Fruit fly (Drosophila melanogaster) whole organism, pupa: ENCODE data around the gene TyrRS.

Experiments
- CG12605 ChIP-seq: fragments of 200-800 bp; sonication (Bioruptor generic); IDR thresholded peaks from 2 replicates; pipeline ENCODE4 v1.3.6; 2022; ENCODE audit warnings: missing biosample characterization, missing genetic modification characterization
- CG14655 ChIP-seq: fragments of 200-800 bp; sonication (Bioruptor generic); optimal IDR thresholded peaks from 3 replicates; lab custom pipeline; 2017; ENCODE audit warnings: mild to moderate bottlenecking, missing biosample characterization, missing genetic modification reagents, missing genetic modification characterization
- CG15710 ChIP-seq: fragments of 200-800 bp; sonication (Bioruptor generic); optimal IDR thresholded peaks from 2 replicates; lab custom pipeline; 2018; ENCODE audit warnings: missing biosample characterization, mild to moderate bottlenecking, missing genetic modification characterization, moderate library complexity
- CG17806 ChIP-seq: fragments of 200-800 bp; sonication (Bioruptor generic); optimal IDR thresholded peaks from 2 replicates; lab custom pipeline; 2018; ENCODE audit warnings: missing biosample characterization, mild to moderate bottlenecking, missing genetic modification characterization, moderate library complexity
- CG4496 ChIP-seq: fragments of 200-800 bp; sonication (Bioruptor generic); IDR thresholded peaks from 3 replicates; pipeline ENCODE4 v1.3.6; 2022; ENCODE audit warnings: missing biosample characterization, missing genetic modification characterization
- CG8301 ChIP-seq: fragments of 200-800 bp; sonication (Bioruptor generic); optimal IDR thresholded peaks from 2 replicates; lab custom pipeline; 2018; ENCODE audit warnings: missing biosample characterization, mild to moderate bottlenecking, missing genetic modification characterization
- CG9948 ChIP-seq: fragments of 200-800 bp; sonication (Bioruptor generic); optimal IDR thresholded peaks from 2 replicates; lab custom pipeline; 2018; ENCODE audit warnings: missing biosample characterization, mild to moderate bottlenecking, missing genetic modification characterization, moderate library complexity
- D1 ChIP-seq: fragments of 200-800 bp; sonication (Bioruptor generic); optimal IDR thresholded peaks from 2 replicates; lab custom pipeline; 2018; ENCODE audit warnings: missing biosample characterization, mild to moderate bottlenecking, missing genetic modification characterization, moderate library complexity
- EcR ChIP-seq: fragments of 200-800 bp; sonication (Bioruptor generic); optimal IDR thresholded peaks from 3 replicates; lab custom pipeline; 2019; ENCODE audit warnings: missing biosample characterization, missing genetic modification characterization, mild to moderate bottlenecking, moderate library complexity, missing genetic modification reagents
- Pif1A ChIP-seq: fragments of 200-800 bp; sonication (Bioruptor generic); optimal IDR thresholded peaks from 3 replicates; lab custom pipeline; 2016; ENCODE audit warnings: missing biosample characterization, missing genetic modification characterization
- Pif1B ChIP-seq: fragments of 200-800 bp; sonication (Bioruptor generic); optimal IDR thresholded peaks from 3 replicates; lab custom pipeline; 2016; ENCODE audit warnings: missing biosample characterization, missing genetic modification characterization
- rn ChIP-seq: fragments of 200-800 bp; sonication (Bioruptor generic); IDR thresholded peaks from 2 replicates; pipeline ENCODE4 v1.3.6; 2022; ENCODE audit warnings: missing biosample characterization, missing genetic modification characterization

DNA sequence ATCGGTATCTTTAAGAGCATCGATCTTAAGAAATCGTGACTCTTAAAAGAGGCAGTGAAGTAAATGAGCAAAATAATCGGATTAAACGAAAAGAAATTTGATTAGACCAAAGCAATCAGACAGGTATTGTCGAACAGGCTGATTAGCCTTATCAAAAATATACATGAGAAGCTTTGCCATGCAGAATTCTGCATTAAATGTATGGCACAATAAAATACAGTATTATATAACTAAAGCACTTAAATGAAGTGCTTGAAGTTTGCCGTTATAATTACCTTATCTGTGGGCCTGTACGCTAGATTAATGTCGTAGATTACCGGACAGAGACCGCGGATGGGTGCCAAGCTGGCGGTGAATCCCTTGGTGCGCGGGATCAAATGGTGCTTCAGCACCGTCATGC lies 36.0 kb downstream of the TyrRS start:
- TF ChIP-seq CG9948 (tag; lab: Kevin White, UChicago) (no peak), EcR (no peak), Pif1B (GFP tag; lab: Kevin White, UChicago) (no peak), D1 (tag; lab: Kevin White, UChicago) (no peak), rn (GFP tag; lab: Robert Waterston, UW) (no peak), CG14655 (GFP tag; lab: Kevin White, UChicago) (no peak), CG17806 (tag; lab: Kevin White, UChicago) (no peak), CG8301 (tag; lab: Kevin White, UChicago) (no peak), CG12605 (GFP tag; lab: Robert Waterston, UW) (no peak), Pif1A (no peak), CG15710 (tag; lab: Kevin White, UChicago) (no peak), CG4496 (GFP tag; lab: Robert Waterston, UW) (no peak)
